Fruit fly (Drosophila melanogaster) whole organism, wandering third instar larva: ENCODE measurements around the gene UQCR-Q.

Experiments used
- CG32264 ChIP-seq: fragments of 200-800 bp; sonication (Bioruptor generic); optimal IDR thresholded peaks from 2 replicates; lab custom pipeline; 2016; ENCODE audit warnings: missing biosample characterization, missing genetic modification characterization
- CG9705 ChIP-seq: fragments of 200-800 bp; sonication (Bioruptor generic); optimal IDR thresholded peaks from 2 replicates; lab custom pipeline; 2018; ENCODE audit warnings: missing biosample characterization, mild to moderate bottlenecking, missing genetic modification characterization
- CrebA ChIP-seq: fragments of 200-800 bp; sonication (Bioruptor generic); optimal IDR thresholded peaks from 2 replicates; lab custom pipeline; 2016; ENCODE audit warnings: missing biosample characterization, mild to moderate bottlenecking, missing genetic modification characterization, borderline replicate concordance
- Dfd ChIP-seq: fragments of >200 bp; optimal IDR thresholded peaks from 2 replicates; lab custom pipeline; 2017; ENCODE audit warnings: missing biosample characterization, missing genetic modification characterization
- Dif ChIP-seq: fragments of 200-275, 200-300 bp; sonication (Bioruptor generic); optimal IDR thresholded peaks from 2 replicates; lab custom pipeline; 2018; ENCODE audit warnings: missing biosample characterization, missing genetic modification characterization; ENCODE audit not compliant: partially characterized antibody
- GATAd ChIP-seq: sonication (Bioruptor generic); optimal IDR thresholded peaks from 2 replicates; lab custom pipeline; 2016; ENCODE audit warnings: missing biosample characterization, missing genetic modification characterization
- Hr78 ChIP-seq: fragments of >200 bp; optimal IDR thresholded peaks from 2 replicates; lab custom pipeline; 2017; ENCODE audit warnings: missing biosample characterization, missing genetic modification characterization
- Hr83 ChIP-seq: fragments of 200-300 bp; sonication (Bioruptor generic); optimal IDR thresholded peaks from 2 replicates; lab custom pipeline; 2016; ENCODE audit warnings: missing biosample characterization, mild to moderate bottlenecking, missing genetic modification characterization, moderate library complexity; ENCODE audit not compliant: poor library complexity, severe bottlenecking
- Jra ChIP-seq: sonication (Bioruptor generic); optimal IDR thresholded peaks from 2 replicates; lab custom pipeline; 2016; ENCODE audit warnings: missing biosample characterization, missing genetic modification characterization
- Myc ChIP-seq: fragments of >200 bp; optimal IDR thresholded peaks from 2 replicates; lab custom pipeline; 2017
- N ChIP-seq: fragments of >200 bp; optimal IDR thresholded peaks from 2 replicates; lab custom pipeline; 2018; ENCODE audit warnings: missing biosample characterization, missing external identifiers, missing genetic modification characterization
- OdsH ChIP-seq: fragments of 200-800 bp; sonication (Bioruptor generic); optimal IDR thresholded peaks from 2 replicates; lab custom pipeline; 2016; ENCODE audit warnings: missing biosample characterization, mild to moderate bottlenecking, missing genetic modification characterization
- Rel ChIP-seq, 2 experiments: fragments of 200-800 bp; sonication (Bioruptor generic) in 1 of 2; optimal IDR thresholded peaks; 2 replicates in 1 of 2; 3 replicates in 1 of 2; lab custom pipeline; 2016 to 2019; ENCODE audit warnings: mild to moderate bottlenecking in 2 of 2, missing biosample characterization in 2 of 2, missing genetic modification characterization in 2 of 2, moderate library complexity in 1 of 2
- Sp1 ChIP-seq: fragments of 200-800 bp; sonication (Bioruptor generic); optimal IDR thresholded peaks from 3 replicates; lab custom pipeline; 2019; ENCODE audit warnings: missing biosample characterization, mild to moderate bottlenecking, missing genetic modification characterization, moderate library complexity
- Vsx2 ChIP-seq: fragments of 200-300, 225-300 bp; sonication (Bioruptor generic); optimal IDR thresholded peaks from 2 replicates; lab custom pipeline; 2018; ENCODE audit warnings: missing biosample characterization, missing genetic modification characterization; ENCODE audit not compliant: partially characterized antibody
- brk ChIP-seq: fragments of 200-800 bp; sonication (Bioruptor generic); optimal IDR thresholded peaks from 2 replicates; lab custom pipeline; 2016; ENCODE audit warnings: missing biosample characterization, mild to moderate bottlenecking, missing genetic modification characterization
- dl ChIP-seq, 2 experiments: fragments of 175-275, 200-275 bp in 1 of 2; fragments of 200-275 bp in 1 of 2; sonication (Bioruptor generic); optimal IDR thresholded peaks; lab custom pipeline; 2018; ENCODE audit warnings: mild to moderate bottlenecking in 2 of 2, missing biosample characterization in 2 of 2, missing genetic modification characterization in 2 of 2, moderate library complexity in 2 of 2; ENCODE audit not compliant: partially characterized antibody in 2 of 2, insufficient read depth in 1 of 2
- dmrt93B ChIP-seq: fragments of 200-800 bp; sonication (Bioruptor generic); optimal IDR thresholded peaks from 2 replicates; lab custom pipeline; 2018; ENCODE audit warnings: missing biosample characterization, mild to moderate bottlenecking, missing genetic modification characterization
- dsf ChIP-seq: sonication (Bioruptor generic); optimal IDR thresholded peaks from 2 replicates; lab custom pipeline; 2016; ENCODE audit warnings: missing biosample characterization, missing genetic modification characterization, borderline replicate concordance
- ey ChIP-seq: fragments of 200-800 bp; sonication (Bioruptor generic); optimal IDR thresholded peaks from 2 replicates; lab custom pipeline; 2016; ENCODE audit warnings: missing biosample characterization, missing genetic modification characterization
- fru ChIP-seq: fragments of 200-800 bp; sonication (Bioruptor generic); optimal IDR thresholded peaks from 3 replicates; lab custom pipeline; 2016; ENCODE audit warnings: missing biosample characterization, mild to moderate bottlenecking, missing genetic modification characterization
- jim ChIP-seq: fragments of 175-275, 200-325 bp; sonication (Bioruptor generic); optimal IDR thresholded peaks from 2 replicates; lab custom pipeline; 2016; ENCODE audit warnings: missing biosample characterization, mild to moderate bottlenecking, missing genetic modification characterization
- pan ChIP-seq: fragments of >200 bp; optimal IDR thresholded peaks from 2 replicates; lab custom pipeline; 2017
- psq ChIP-seq: fragments of 200-800 bp; sonication (Bioruptor generic); optimal IDR thresholded peaks from 3 replicates; lab custom pipeline; 2017; ENCODE audit warnings: missing biosample characterization, mild to moderate bottlenecking, missing genetic modification characterization, moderate library complexity
- usp ChIP-seq: fragments of >200 bp; optimal IDR thresholded peaks from 2 replicates; lab custom pipeline; 2017; ENCODE audit warnings: missing biosample characterization, missing genetic modification characterization
- woc ChIP-seq: sonication (Bioruptor generic); optimal IDR thresholded peaks from 2 replicates; lab custom pipeline; 2016; ENCODE audit warnings: missing biosample characterization, mild to moderate bottlenecking, missing genetic modification characterization

UQCR-Q gene

dm6 chr3L:17436331-17436730 lies 38.2 kb upstream of the UQCR-Q start, which contains the start of gene CG12229:
Gene CG12229, minus strand, starts transcription at chr3L:17436431.
- TF ChIP-seq ey: no peak
- no peak for TF ChIP-seq Hr78 (GFP tag; lab: Kevin White, UChicago)
- TF ChIP-seq CG9705 (GFP tag; lab: Kevin White, UChicago): no peak
- TF ChIP-seq Sp1 (GFP tag; lab: Kevin White, UChicago): no peak
- TF ChIP-seq OdsH (GFP tag; lab: Kevin White, UChicago): no peak
- no peak for TF ChIP-seq Rel (GFP tag; optimal IDR thresholded peaks at IDR 0.05; lab: Kevin White, UChicago)
- TF ChIP-seq Rel (tag; optimal IDR thresholded peaks at IDR 0.05; lab: Kevin White, UChicago): no peak
- no peak for TF ChIP-seq Dif (GFP tag; lab: Kevin White, UChicago)
- TF ChIP-seq CrebA: no peak
- TF ChIP-seq jim (GFP tag; lab: Kevin White, UChicago): no peak
- no peak for TF ChIP-seq dmrt93B
- no peak for TF ChIP-seq GATAd (GFP tag; lab: Kevin White, UChicago)
- TF ChIP-seq psq (GFP tag; lab: Kevin White, UChicago): no peak
- TF ChIP-seq pan (lab: Kevin White, UChicago): no peak
- no peak for TF ChIP-seq woc (GFP tag; lab: Kevin White, UChicago)
- TF ChIP-seq dsf (GFP tag; lab: Kevin White, UChicago): no peak
- no peak for TF ChIP-seq N (GFP tag; lab: Kevin White, UChicago)
- no peak for TF ChIP-seq Hr83 (GFP tag; lab: Kevin White, UChicago)
- TF ChIP-seq CG32264 (GFP tag; lab: Kevin White, UChicago): no peak
- no peak for TF ChIP-seq fru (GFP tag; lab: Kevin White, UChicago)
- no peak for TF ChIP-seq dl (GFP tag; optimal IDR thresholded peaks at IDR 0.05; lab: Kevin White, UChicago; ENCODE audit: insufficient read depth in 1 of 2, partially characterized antibody in 2 of 2)
- TF ChIP-seq, all 38 proteins: peak for 0

dm6 chr3L:17438872-17439495 lies 35.6 kb upstream of the UQCR-Q start, which contains the start of gene CG18265:
Gene CG18265, plus strand, starts transcription at chr3L:17439401.
- no peak for TF ChIP-seq usp (GFP tag; lab: Kevin White, UChicago)
- TF ChIP-seq Dif (GFP tag; lab: Kevin White, UChicago): no peak
- no peak for TF ChIP-seq psq (GFP tag; lab: Kevin White, UChicago)

- TF ChIP-seq CG32264 (GFP tag; lab: Kevin White, UChicago): no peak
- no peak for TF ChIP-seq Myc (lab: Kevin White, UChicago)
- TF ChIP-seq psq (GFP tag; lab: Kevin White, UChicago): no peak
- no peak for TF ChIP-seq CG9705 (GFP tag; lab: Kevin White, UChicago)
- peak; percentile 72 for TF ChIP-seq Dfd (GFP tag; lab: Kevin White, UChicago)
- no peak for TF ChIP-seq N (GFP tag; lab: Kevin White, UChicago)
- TF ChIP-seq GATAd (GFP tag; lab: Kevin White, UChicago): no peak
- no peak for TF ChIP-seq usp (GFP tag; lab: Kevin White, UChicago)
- TF ChIP-seq OdsH (GFP tag; lab: Kevin White, UChicago): no peak
Measured at dm6 chr3L:17441602-17442001, 33.0 kb upstream of the UQCR-Q start.

dm6 chr3L:17444569-17444968 lies 30.0 kb upstream of the UQCR-Q start:
- TF ChIP-seq brk (GFP tag; lab: Kevin White, UChicago): no peak
- TF ChIP-seq Rel (GFP tag; optimal IDR thresholded peaks at IDR 0.05; lab: Kevin White, UChicago): no peak
- no peak for TF ChIP-seq Rel (tag; optimal IDR thresholded peaks at IDR 0.05; lab: Kevin White, UChicago)
- no peak for TF ChIP-seq dsf (GFP tag; lab: Kevin White, UChicago)
- TF ChIP-seq Jra (GFP tag; lab: Kevin White, UChicago): no peak

- TF ChIP-seq Vsx2 (GFP tag; lab: Kevin White, UChicago): no peak
- peak; percentile 82 for TF ChIP-seq Dfd (GFP tag; lab: Kevin White, UChicago)
Measured at dm6 chr3L:17445629-17446431, 28.7 kb upstream of the UQCR-Q start.
